Fruit fly (Drosophila melanogaster): ENCODE data around the gene CG43155.
A peak's percentile ranks its signal among the peaks of the same experiment; 100 is the strongest.

Gene CG43155

dm6 chrX:11451027-11451572 is 8.5 kb upstream of the CG43155 start (continued):
- TF ChIP-seq CG15073 (GFP tag; optimal IDR thresholded peaks at IDR 0.05): peak; percentile 13
- no peak for TF ChIP-seq CG31365 (tag; optimal IDR thresholded peaks at IDR 0.05)
- peak; percentile 37 for TF ChIP-seq caup (GFP tag; optimal IDR thresholded peaks at IDR 0.05; ENCODE audit: severe bottlenecking)
- no peak for TF ChIP-seq h (optimal IDR thresholded peaks at IDR 0.05)
- TF ChIP-seq Myb (GFP tag; optimal IDR thresholded peaks at IDR 0.05): peak; percentile 17
- no peak for TF ChIP-seq vnd (GFP tag; IDR thresholded peaks at IDR 0.05; ENCODE audit: partially characterized antibody)
- TF ChIP-seq Sin3A (optimal IDR thresholded peaks at IDR 0.05): no peak
- TF ChIP-seq CG9215 (GFP tag; IDR thresholded peaks at IDR 0.05): peak; percentile 52; the same call in 1 of the 2 replicates
- TF ChIP-seq CG10366 (GFP tag; IDR thresholded peaks at IDR 0.05): peak; percentile 53; the same call in 1 of the 2 replicates
- TF ChIP-seq exex (tag; optimal IDR thresholded peaks at IDR 0.05): no peak
- peak; percentile 59 for TF ChIP-seq CG14014 (GFP tag; IDR thresholded peaks at IDR 0.05)
- TF ChIP-seq ERR (GFP tag; optimal IDR thresholded peaks at IDR 0.05): peak; percentile 4
- TF ChIP-seq tup (GFP tag; optimal IDR thresholded peaks at IDR 0.05): no peak
- TF ChIP-seq CG17359 (tag; optimal IDR thresholded peaks at IDR 0.05): peak; percentile 65
- TF ChIP-seq CG6272 (GFP tag; IDR thresholded peaks at IDR 0.05): peak; percentile 35; the same call in 1 of the 2 replicates
- no peak for TF ChIP-seq sim (GFP tag; IDR thresholded peaks at IDR 0.05)
- TF ChIP-seq PHDP (tag; optimal IDR thresholded peaks at IDR 0.05): peak; percentile 33
- 0 out of 2 replicates have a peak, but pooled peaks have one; percentile 16 for TF ChIP-seq CG16779 (GFP tag; IDR thresholded peaks at IDR 0.05)
- TF ChIP-seq CG15696 (tag; optimal IDR thresholded peaks at IDR 0.05): no peak
- 0 out of 3 replicates have a peak, but pooled peaks have one; percentile 23 for TF ChIP-seq CG11695 (GFP tag; IDR thresholded peaks at IDR 0.05)
- no peak for TF ChIP-seq CG31441 (GFP tag; IDR thresholded peaks at IDR 0.05)
- TF ChIP-seq lola (GFP tag; optimal IDR thresholded peaks at IDR 0.05): no peak
- peak; percentile 56 for TF ChIP-seq CG12219 (GFP tag; optimal IDR thresholded peaks at IDR 0.05)
- no peak for TF ChIP-seq Sry-δ (GFP tag; optimal IDR thresholded peaks at IDR 0.05)
- no peak for TF ChIP-seq usp (GFP tag; optimal IDR thresholded peaks at IDR 0.05)
- no peak for TF ChIP-seq CG10979 (tag; optimal IDR thresholded peaks at IDR 0.05)
- TF ChIP-seq psq (GFP tag; optimal IDR thresholded peaks at IDR 0.05): no peak
- 0 out of 3 replicates have a peak, but pooled peaks have one; percentile 37 for TF ChIP-seq CG6175 (GFP tag; IDR thresholded peaks at IDR 0.05)
- TF ChIP-seq trh (GFP tag; optimal IDR thresholded peaks at IDR 0.05): no peak
- no peak for TF ChIP-seq CG32767 (GFP tag; IDR thresholded peaks at IDR 0.05)
- peak; percentile 58 for TF ChIP-seq unpg (GFP tag; optimal IDR thresholded peaks at IDR 0.05)
- peak; percentile 46 for TF ChIP-seq Fer1 (GFP tag; optimal IDR thresholded peaks at IDR 0.05)
- TF ChIP-seq C15 (GFP tag; IDR thresholded peaks at IDR 0.05): no peak
- peak; percentile 16 for TF ChIP-seq CHES-1-like (GFP tag; optimal IDR thresholded peaks at IDR 0.05)
- no peak for TF ChIP-seq Trl (optimal IDR thresholded peaks at IDR 0.05)
- TF ChIP-seq Trl (GFP tag; optimal IDR thresholded peaks at IDR 0.05): no peak
- TF ChIP-seq CG7839 (tag; optimal IDR thresholded peaks at IDR 0.05): peak; percentile 60
- peak; percentile 29; the same call in 1 of the 2 replicates for TF ChIP-seq CG32772 (GFP tag; IDR thresholded peaks at IDR 0.05)
- no peak for TF ChIP-seq Doc3 (GFP tag; IDR thresholded peaks at IDR 0.05; ENCODE audit: partially characterized antibody)
- TF ChIP-seq wdn (GFP tag; IDR thresholded peaks at IDR 0.05): no peak
- TF ChIP-seq kah (GFP tag; optimal IDR thresholded peaks at IDR 0.05): peak; percentile 32
- peak; percentile 70 for TF ChIP-seq CG2120 (GFP tag; optimal IDR thresholded peaks at IDR 0.05)
- no peak for TF ChIP-seq ro (GFP tag; IDR thresholded peaks at IDR 0.05)
- TF ChIP-seq CG10565 (GFP tag; optimal IDR thresholded peaks at IDR 0.05): no peak
- peak; percentile 72 for TF ChIP-seq slbo (GFP tag; IDR thresholded peaks at IDR 0.05)
- TF ChIP-seq pfk (GFP tag; optimal IDR thresholded peaks at IDR 0.05): no peak
- no peak for TF ChIP-seq CG3726 (GFP tag; IDR thresholded peaks at IDR 0.05)
- no peak for TF ChIP-seq Hand (GFP tag; optimal IDR thresholded peaks at IDR 0.05)
- TF ChIP-seq pan (optimal IDR thresholded peaks at IDR 0.05): no peak
- peak in 1 of 2 experiments; percentile 74 for TF ChIP-seq pan (GFP tag; optimal IDR thresholded peaks at IDR 0.05 in 1 of 2, IDR thresholded peaks at IDR 0.05 in 1 of 2)
- no peak for TF ChIP-seq gcm2 (GFP tag; optimal IDR thresholded peaks at IDR 0.05)
- no peak for TF ChIP-seq br (optimal IDR thresholded peaks at IDR 0.05)
